Worm (Caenorhabditis elegans) whole organism, L4 larva: ENCODE data around the gene fli-1.

ENCODE experiments used
- lin-13 ChIP-seq: fragments of 150-350 bp; optimal IDR thresholded peaks from 2 replicates; lab custom pipeline; 2014; ENCODE audit warnings: missing biosample characterization, missing genetic modification reagents, missing genetic modification characterization
- lin-15B ChIP-seq: fragments of 150-350 bp; sonication (generic microtip); optimal IDR thresholded peaks from 3 replicates; lab custom pipeline; 2014; ENCODE audit warnings: missing biosample characterization, missing genetic modification characterization
- skn-1 ChIP-seq: fragments of 150-350 bp; optimal IDR thresholded peaks from 2 replicates; lab custom pipeline; 2014; ENCODE audit warnings: missing biosample characterization, missing genetic modification characterization

- TF ChIP-seq lin-15B (tag; lab: Kevin White, UChicago) (no peak), lin-13 (GFP tag; lab: Kevin White, UChicago) (no peak), skn-1 (tag; lab: Kevin White, UChicago) (no peak)
These were observed 46.7 kb downstream of the fli-1 start for ce11 chrIII:8636803-8637202.
